Worm (Caenorhabditis elegans): Measurements from ENCODE around the gene spt-4.

DNA sequence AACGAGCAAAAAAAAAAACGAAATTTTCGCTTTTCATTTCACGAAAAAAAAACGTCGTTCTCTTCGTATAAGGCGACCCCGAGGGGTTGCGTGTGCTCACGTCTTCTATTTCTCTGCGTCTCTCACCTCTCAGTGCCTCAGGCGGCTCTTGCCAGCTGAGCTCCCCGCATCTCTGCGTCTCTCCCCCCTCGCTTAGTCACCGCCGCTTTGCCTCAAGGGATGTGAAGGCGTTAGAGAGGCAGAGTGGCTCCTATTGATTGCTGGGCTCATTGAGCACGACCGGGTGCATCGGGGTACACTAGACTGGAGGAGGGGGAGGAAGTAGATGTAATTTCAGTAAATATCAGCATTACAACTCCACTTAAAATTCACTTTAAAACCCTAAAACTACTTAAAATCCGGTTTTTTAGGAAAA lies 44.0 kb downstream of the spt-4 start:
- TF ChIP-seq nhr-11 (tag; optimal IDR thresholded peaks at IDR 0.05): no peak
- no peak for TF ChIP-seq ztf-11 (tag; optimal IDR thresholded peaks at IDR 0.05)
